Worm (Caenorhabditis elegans) whole organism, late embryonic: ENCODE data around the gene F17C11.11.

Experiments used
- C08G9.2 ChIP-seq: sonication (generic microtip); optimal IDR thresholded peaks from 2 replicates; lab custom pipeline; 2016; ENCODE audit warnings: mild to moderate bottlenecking, missing genetic modification characterization, moderate library complexity, missing compliant biosample characterization
- C38D4.7 ChIP-seq: fragments of 200-800 bp; sonication (Bioruptor generic); optimal IDR thresholded peaks from 2 replicates; lab custom pipeline; 2018; ENCODE audit warnings: mild to moderate bottlenecking, missing genetic modification characterization, moderate library complexity, missing compliant biosample characterization
- K02D7.2 ChIP-seq: sonication (generic microtip); optimal IDR thresholded peaks from 2 replicates; lab custom pipeline; 2017; ENCODE audit warnings: mild to moderate bottlenecking, missing genetic modification characterization, missing compliant biosample characterization
- K09A11.1 ChIP-seq: sonication (generic microtip); optimal IDR thresholded peaks from 2 replicates; lab custom pipeline; 2017; ENCODE audit warnings: antibody characterized with exemption, mild to moderate bottlenecking, missing genetic modification characterization, missing compliant biosample characterization; ENCODE audit not compliant: insufficient read depth
- T23F11.4 ChIP-seq: fragments of 200-800 bp; sonication (Bioruptor generic); optimal IDR thresholded peaks from 2 replicates; lab custom pipeline; 2018; ENCODE audit warnings: mild to moderate bottlenecking, missing genetic modification characterization, missing compliant biosample characterization
- Y22D7AL.16 ChIP-seq: sonication (generic microtip); optimal IDR thresholded peaks from 2 replicates; lab custom pipeline; 2016; ENCODE audit warnings: missing genetic modification characterization, missing compliant biosample characterization
- ahr-1 ChIP-seq: sonication (generic microtip); optimal IDR thresholded peaks from 2 replicates; lab custom pipeline; 2016; ENCODE audit warnings: missing genetic modification characterization, missing compliant biosample characterization
- ama-1 ChIP-seq: fragments of 150-350 bp; optimal IDR thresholded peaks from 2 replicates; lab custom pipeline; 2014
- ceh-14 ChIP-seq: sonication (generic microtip); optimal IDR thresholded peaks from 2 replicates; lab custom pipeline; 2016; ENCODE audit warnings: missing genotype, missing genetic modification characterization, missing compliant biosample characterization
- ceh-18 ChIP-seq: sonication (generic microtip); optimal IDR thresholded peaks from 2 replicates; lab custom pipeline; 2016; ENCODE audit warnings: missing genetic modification characterization, missing compliant biosample characterization
- ceh-19 ChIP-seq: fragments of 200-800 bp; sonication (Bioruptor generic); optimal IDR thresholded peaks from 2 replicates; lab custom pipeline; 2018; ENCODE audit warnings: mild to moderate bottlenecking, missing genetic modification characterization, missing compliant biosample characterization
- ceh-2 ChIP-seq: sonication (generic microtip); optimal IDR thresholded peaks from 2 replicates; lab custom pipeline; 2016; ENCODE audit warnings: missing genotype, missing genetic modification characterization, missing compliant biosample characterization
- ceh-22 ChIP-seq: sonication (generic microtip); optimal IDR thresholded peaks from 2 replicates; lab custom pipeline; 2017; ENCODE audit warnings: missing biosample characterization, missing genetic modification characterization
- ceh-24 ChIP-seq: sonication (generic microtip); optimal IDR thresholded peaks from 2 replicates; lab custom pipeline; 2016; ENCODE audit warnings: mild to moderate bottlenecking, missing genetic modification characterization, missing compliant biosample characterization
- ceh-31 ChIP-seq: sonication (generic microtip); optimal IDR thresholded peaks from 2 replicates; lab custom pipeline; 2016; ENCODE audit warnings: missing genetic modification characterization, missing compliant biosample characterization
- ceh-34 ChIP-seq: sonication (generic microtip); optimal IDR thresholded peaks from 2 replicates; lab custom pipeline; 2016; ENCODE audit warnings: mild to moderate bottlenecking, missing genetic modification characterization, missing compliant biosample characterization
- ceh-45 ChIP-seq: fragments of 200-800 bp; sonication (Bioruptor generic); IDR thresholded peaks from 2 replicates; pipeline ENCODE4 v1.3.6; 2022; ENCODE audit warnings: missing genetic modification reagents, missing genetic modification characterization, missing compliant biosample characterization
- ceh-6 ChIP-seq: fragments of 200-800 bp; sonication (Bioruptor generic); optimal IDR thresholded peaks from 2 replicates; lab custom pipeline; 2018; ENCODE audit warnings: mild to moderate bottlenecking, missing genetic modification characterization, missing compliant biosample characterization
- ceh-9 ChIP-seq: sonication (generic microtip); optimal IDR thresholded peaks from 2 replicates; lab custom pipeline; 2016; ENCODE audit warnings: mild to moderate bottlenecking, missing genetic modification characterization, inconsistent platforms, missing compliant biosample characterization
- dmd-4 ChIP-seq: sonication (generic microtip); optimal IDR thresholded peaks from 2 replicates; lab custom pipeline; 2016; ENCODE audit warnings: borderline replicate concordance, missing genetic modification characterization, missing compliant biosample characterization
- dve-1 ChIP-seq: sonication (generic microtip); optimal IDR thresholded peaks from 2 replicates; lab custom pipeline; 2017; ENCODE audit warnings: antibody characterized with exemption, mild to moderate bottlenecking, missing genetic modification characterization, missing compliant biosample characterization
- elt-4 ChIP-seq: sonication (generic microtip); optimal IDR thresholded peaks from 2 replicates; lab custom pipeline; 2016; ENCODE audit warnings: missing genetic modification characterization, missing compliant biosample characterization
- eyg-1 ChIP-seq: sonication (generic microtip); optimal IDR thresholded peaks from 2 replicates; lab custom pipeline; 2016; ENCODE audit warnings: missing genotype, missing genetic modification characterization, missing compliant biosample characterization
- fax-1 ChIP-seq: sonication (generic microtip); optimal IDR thresholded peaks from 2 replicates; lab custom pipeline; 2016; ENCODE audit warnings: missing genotype, missing genetic modification characterization, missing compliant biosample characterization
- fkh-6 ChIP-seq: sonication (generic microtip); optimal IDR thresholded peaks from 2 replicates; lab custom pipeline; 2016; ENCODE audit warnings: missing genetic modification characterization, missing compliant biosample characterization
- gmeb-2 ChIP-seq: sonication (generic microtip); optimal IDR thresholded peaks from 2 replicates; lab custom pipeline; 2016; ENCODE audit warnings: missing genetic modification characterization, inconsistent platforms, missing compliant biosample characterization
- hlh-13 ChIP-seq: fragments of 200-800 bp; sonication (Bioruptor generic); optimal IDR thresholded peaks from 2 replicates; lab custom pipeline; 2018; ENCODE audit warnings: mild to moderate bottlenecking, missing genetic modification characterization, missing compliant biosample characterization
- hlh-15 ChIP-seq: sonication (generic microtip); optimal IDR thresholded peaks from 2 replicates; lab custom pipeline; 2016; ENCODE audit warnings: missing genetic modification characterization, missing compliant biosample characterization
- hlh-30 ChIP-seq: sonication (generic microtip); optimal IDR thresholded peaks from 2 replicates; lab custom pipeline; 2017; ENCODE audit warnings: antibody characterized with exemption, missing genetic modification characterization, missing compliant biosample characterization; ENCODE audit not compliant: insufficient read depth
- hlh-6 ChIP-seq: sonication (generic microtip); optimal IDR thresholded peaks from 2 replicates; lab custom pipeline; 2016; ENCODE audit warnings: missing genotype, missing genetic modification characterization, missing compliant biosample characterization
- hlh-8 ChIP-seq: sonication (generic microtip); optimal IDR thresholded peaks from 2 replicates; lab custom pipeline; 2016; ENCODE audit warnings: missing genotype, missing genetic modification characterization, missing compliant biosample characterization
- lim-6 ChIP-seq: sonication (generic microtip); optimal IDR thresholded peaks from 2 replicates; lab custom pipeline; 2016; ENCODE audit warnings: missing genetic modification characterization, missing compliant biosample characterization
- lin-11 ChIP-seq: fragments of 200-800 bp; sonication (Bioruptor generic); optimal IDR thresholded peaks from 2 replicates; lab custom pipeline; 2018; ENCODE audit warnings: mild to moderate bottlenecking, missing genetic modification characterization, missing compliant biosample characterization
- nfya-1 ChIP-seq: sonication (generic microtip); optimal IDR thresholded peaks from 2 replicates; lab custom pipeline; 2017; ENCODE audit warnings: missing genetic modification characterization, mild to moderate bottlenecking, missing compliant biosample characterization, antibody characterized with exemption, moderate library complexity
- nhr-11 ChIP-seq: fragments of 150-350 bp; optimal IDR thresholded peaks from 2 replicates; lab custom pipeline; 2014; ENCODE audit warnings: missing biosample characterization, missing genetic modification characterization
- nhr-232 ChIP-seq: sonication (generic microtip); optimal IDR thresholded peaks from 2 replicates; lab custom pipeline; 2016; ENCODE audit warnings: missing genetic modification characterization, missing compliant biosample characterization
- pag-3 ChIP-seq: sonication (generic microtip); optimal IDR thresholded peaks from 2 replicates; lab custom pipeline; 2016; ENCODE audit warnings: missing compliant biosample characterization, missing genetic modification characterization, borderline replicate concordance
- pax-1 ChIP-seq: fragments of 150-350 bp; optimal IDR thresholded peaks from 2 replicates; lab custom pipeline; 2014; ENCODE audit warnings: missing biosample characterization, missing genetic modification characterization
- pha-2 ChIP-seq: sonication (generic microtip); optimal IDR thresholded peaks from 2 replicates; lab custom pipeline; 2017; ENCODE audit warnings: mild to moderate bottlenecking, missing genetic modification characterization, missing compliant biosample characterization
- pha-4 ChIP-seq: fragments of 150-350 bp; optimal IDR thresholded peaks from 2 replicates; lab custom pipeline; 2018; ENCODE audit warnings: missing biosample characterization, missing genetic modification reagents, missing genetic modification characterization
- pros-1 ChIP-seq: fragments of 150-350 bp; optimal IDR thresholded peaks from 2 replicates; lab custom pipeline; 2014; ENCODE audit warnings: missing biosample characterization, missing genetic modification reagents, missing genetic modification characterization
- ref-2 ChIP-seq: sonication (generic microtip); optimal IDR thresholded peaks from 2 replicates; lab custom pipeline; 2016; ENCODE audit warnings: missing genetic modification characterization, missing compliant biosample characterization
- rnt-1 ChIP-seq: sonication (generic microtip); optimal IDR thresholded peaks from 2 replicates; lab custom pipeline; 2016; ENCODE audit warnings: missing genetic modification characterization, missing compliant biosample characterization
- sdc-2 ChIP-seq: sonication (generic microtip); optimal IDR thresholded peaks from 2 replicates; lab custom pipeline; 2016; ENCODE audit warnings: missing genotype, missing genetic modification characterization, missing compliant biosample characterization
- sox-4 ChIP-seq: sonication (generic microtip); optimal IDR thresholded peaks from 2 replicates; lab custom pipeline; 2017; ENCODE audit warnings: mild to moderate bottlenecking, missing genetic modification characterization, inconsistent platforms, missing compliant biosample characterization
- syd-9 ChIP-seq: sonication (generic microtip); optimal IDR thresholded peaks from 2 replicates; lab custom pipeline; 2016; ENCODE audit warnings: mild to moderate bottlenecking, missing genetic modification characterization, moderate library complexity, missing compliant biosample characterization
- tbx-7 ChIP-seq: sonication (generic microtip); optimal IDR thresholded peaks from 2 replicates; lab custom pipeline; 2016; ENCODE audit warnings: missing genotype, missing genetic modification characterization, missing compliant biosample characterization
- ttx-3 ChIP-seq: sonication (generic microtip); optimal IDR thresholded peaks from 2 replicates; lab custom pipeline; 2016; ENCODE audit warnings: missing genetic modification reagents, missing genetic modification characterization, missing compliant biosample characterization
- unc-42 ChIP-seq: sonication (generic microtip); optimal IDR thresholded peaks from 2 replicates; lab custom pipeline; 2016; ENCODE audit warnings: missing genotype, missing genetic modification characterization, missing compliant biosample characterization
- unc-86 ChIP-seq: sonication (generic microtip); optimal IDR thresholded peaks from 2 replicates; lab custom pipeline; 2016; ENCODE audit warnings: missing genetic modification characterization, missing compliant biosample characterization
- ztf-16 ChIP-seq: sonication (generic microtip); optimal IDR thresholded peaks from 2 replicates; lab custom pipeline; 2017; ENCODE audit warnings: missing genetic modification characterization, missing compliant biosample characterization

Gene F17C11.11

ce11 chrV:10898107-10898506 lies 40.5 kb downstream of the F17C11.11 start, which contains the start of gene F32D8.7:
Gene F32D8.7, plus strand, starts transcription at chrV:10898435.
- no peak for TF ChIP-seq elt-4 (tag; lab: Kevin White, UChicago)
- TF ChIP-seq Y22D7AL.16 (tag; lab: Kevin White, UChicago): no peak
- no peak for TF ChIP-seq pax-1 (tag; lab: Kevin White, UChicago)
- no peak for TF ChIP-seq ceh-9 (tag; lab: Kevin White, UChicago)
- no peak for TF ChIP-seq hlh-6
- no peak for TF ChIP-seq ref-2 (tag; lab: Kevin White, UChicago)
- no peak for TF ChIP-seq ceh-6 (GFP tag; lab: Kevin White, UChicago)
- TF ChIP-seq nfya-1: no peak
- TF ChIP-seq unc-42: no peak
- no peak for TF ChIP-seq eyg-1
- no peak for TF ChIP-seq ceh-18
- TF ChIP-seq lim-6 (tag; lab: Kevin White, UChicago): no peak
- TF ChIP-seq nhr-232: no peak

ce11 chrV:10897172-10897571 lies 41.4 kb downstream of the F17C11.11 start:
- TF ChIP-seq T23F11.4 (peak; percentile 21), lin-11 (tag; lab: Kevin White, UChicago) (peak; percentile 36), syd-9 (tag; lab: Kevin White, UChicago) (peak; percentile 47), sdc-2 (tag; lab: Kevin White, UChicago) (peak; percentile 52), dmd-4 (tag; lab: Kevin White, UChicago) (peak; percentile 23), C08G9.2 (tag; lab: Kevin White, UChicago) (peak; percentile 73), ama-1 (no peak), gmeb-2 (tag; lab: Kevin White, UChicago) (peak; percentile 75), ceh-14 (peak; percentile 77), ttx-3 (no peak), ceh-45 (GFP tag; lab: Robert Waterston, UW) (peak; percentile 47; the same call in 1 of the 2 replicates), ceh-24 (tag; lab: Kevin White, UChicago) (no peak), K02D7.2 (tag; lab: Kevin White, UChicago) (peak; percentile 21), fax-1 (tag; lab: Kevin White, UChicago) (peak; percentile 49), ceh-31 (tag; lab: Kevin White, UChicago) (peak; percentile 90), dve-1 (tag; lab: Kevin White, UChicago) (peak; percentile 95), ztf-16 (tag; lab: Kevin White, UChicago) (peak; percentile 68), K09A11.1 (tag; lab: Kevin White, UChicago) (peak; percentile 23), hlh-15 (tag; lab: Kevin White, UChicago) (no peak), rnt-1 (peak; percentile 85), ahr-1 (tag; lab: Kevin White, UChicago) (peak; percentile 65), hlh-8 (tag; lab: Kevin White, UChicago) (peak; percentile 53), unc-86 (peak; percentile 74), lim-6 (tag; lab: Kevin White, UChicago) (peak; percentile 57), ceh-9 (tag; lab: Kevin White, UChicago) (no peak), pag-3 (no peak), ceh-34 (tag; lab: Kevin White, UChicago) (peak; percentile 89), pha-4 (no peak), fkh-6 (tag; lab: Kevin White, UChicago) (peak; percentile 40), hlh-30 (tag; lab: Kevin White, UChicago) (peak; percentile 60), tbx-7 (tag; lab: Kevin White, UChicago) (peak; percentile 26), nhr-11 (tag; lab: Kevin White, UChicago) (peak; percentile 7), ceh-2 (peak; percentile 66), hlh-13 (GFP tag; lab: Kevin White, UChicago) (no peak), hlh-6 (no peak), pha-2 (tag; lab: Kevin White, UChicago) (peak; percentile 54), sox-4 (peak; percentile 52), pros-1 (peak; percentile 62), eyg-1 (peak; percentile 67), ceh-19 (peak; percentile 65), ceh-22 (no peak), ceh-6 (GFP tag; lab: Kevin White, UChicago) (peak; percentile 4), C38D4.7 (GFP tag; lab: Kevin White, UChicago) (peak; percentile 4), pax-1 (tag; lab: Kevin White, UChicago) (peak; percentile 97)
